Fruit fly (Drosophila melanogaster) whole organism: Measurements from ENCODE around the gene Hexo1.

ENCODE experiments used
- CG8478 ChIP-seq: fragments of >200 bp; optimal IDR thresholded peaks from 2 replicates; lab custom pipeline; 2018; ENCODE audit warnings: inconsistent platforms
- Dll ChIP-seq: fragments of >200 bp; optimal IDR thresholded peaks from 2 replicates; lab custom pipeline; 2017
- EcR ChIP-seq, 2 experiments: fragments of >200 bp; optimal IDR thresholded peaks; 2 replicates each; lab custom pipeline; 2017; ENCODE audit warnings: missing biosample characterization in 2 of 2, missing genetic modification characterization in 2 of 2, missing genetic modification reagents in 2 of 2
- pan ChIP-seq: fragments of >200 bp; optimal IDR thresholded peaks from 2 replicates; lab custom pipeline; 2017
- psq ChIP-seq: fragments of >200 bp; optimal IDR thresholded peaks from 2 replicates; lab custom pipeline; 2017
- usp ChIP-seq: fragments of >200 bp; optimal IDR thresholded peaks from 2 replicates; lab custom pipeline; 2017; ENCODE audit warnings: missing biosample characterization, missing genetic modification characterization, mixed read lengths

The Hexo1 gene

dm6 chr3L:4286784-4287183 lies 1.7 kb upstream of the Hexo1 start, which contains the start of gene TfIIEbeta:
TSS of gene TfIIEbeta (plus strand) at chr3L:4287038.
- TF ChIP-seq usp (GFP tag; lab: Kevin White, UChicago) (no peak), psq (lab: Kevin White, UChicago) (no peak), Dll (lab: Kevin White, UChicago) (no peak)

dm6 chr3L:4292120-4292697 lies 3.8 kb downstream of the Hexo1 start, which contains the start of the genes CG15012 and Fdx2:
TSS of gene CG15012 (minus strand) at chr3L:4292246.
TSS of gene Fdx2 (plus strand) at chr3L:4292482.
- TF ChIP-seq Dll (lab: Kevin White, UChicago) (no peak), psq (lab: Kevin White, UChicago) (no peak), usp (GFP tag; lab: Kevin White, UChicago) (no peak), CG8478 (no peak), pan (lab: Kevin White, UChicago) (no peak), EcR (GFP tag; optimal IDR thresholded peaks at IDR 0.05; lab: Kevin White, UChicago) (no peak)

- TF ChIP-seq usp (GFP tag; lab: Kevin White, UChicago) (no peak), EcR (GFP tag; optimal IDR thresholded peaks at IDR 0.05; lab: Kevin White, UChicago) (no peak), CG8478 (no peak), pan (lab: Kevin White, UChicago) (no peak), psq (lab: Kevin White, UChicago) (no peak), Dll (lab: Kevin White, UChicago) (no peak)
These were observed 4.9 kb downstream of the Hexo1 start for dm6 chr3L:4293304-4293703.

- TF ChIP-seq psq (lab: Kevin White, UChicago) (no peak), Dll (lab: Kevin White, UChicago) (no peak), pan (lab: Kevin White, UChicago) (no peak), EcR (GFP tag; optimal IDR thresholded peaks at IDR 0.05; lab: Kevin White, UChicago) (no peak), CG8478 (no peak)
These were observed 5.3 kb downstream of the Hexo1 start for dm6 chr3L:4293711-4294110.

dm6 chr3L:4296760-4297159 lies 8.3 kb downstream of the Hexo1 start:
- TF ChIP-seq Dll (lab: Kevin White, UChicago) (no peak), CG8478 (no peak), EcR (GFP tag; optimal IDR thresholded peaks at IDR 0.05; lab: Kevin White, UChicago) (no peak), psq (lab: Kevin White, UChicago) (no peak), pan (lab: Kevin White, UChicago) (no peak), usp (GFP tag; lab: Kevin White, UChicago) (no peak)

dm6 chr3L:4302088-4302487 lies 13.6 kb downstream of the Hexo1 start:
- no peak for TF ChIP-seq Dll (lab: Kevin White, UChicago)

dm6 chr3L:4304244-4304959 lies 16.0 kb downstream of the Hexo1 start:
- no peak for TF ChIP-seq EcR (GFP tag; optimal IDR thresholded peaks at IDR 0.05; lab: Kevin White, UChicago)
- TF ChIP-seq usp (GFP tag; lab: Kevin White, UChicago): no peak
- no peak for TF ChIP-seq psq (lab: Kevin White, UChicago)
- TF ChIP-seq pan (lab: Kevin White, UChicago): no peak
- TF ChIP-seq CG8478: no peak
- TF ChIP-seq Dll (lab: Kevin White, UChicago): no peak

dm6 chr3L:4307691-4308383 lies 19.4 kb downstream of the Hexo1 start, which contains the start of gene dyl:
TSS of gene dyl (minus strand) at chr3L:4307718.
- TF ChIP-seq pan (lab: Kevin White, UChicago): no peak
- TF ChIP-seq CG8478: no peak
- no peak for TF ChIP-seq psq (lab: Kevin White, UChicago)
- no peak for TF ChIP-seq EcR (GFP tag; optimal IDR thresholded peaks at IDR 0.05; lab: Kevin White, UChicago)
- no peak for TF ChIP-seq usp (GFP tag; lab: Kevin White, UChicago)
- no peak for TF ChIP-seq Dll (lab: Kevin White, UChicago)

- TF ChIP-seq pan (lab: Kevin White, UChicago) (no peak), CG8478 (no peak), EcR (GFP tag; optimal IDR thresholded peaks at IDR 0.05; lab: Kevin White, UChicago) (no peak), Dll (lab: Kevin White, UChicago) (no peak), usp (GFP tag; lab: Kevin White, UChicago) (no peak), psq (lab: Kevin White, UChicago) (no peak)
These were observed 22.2 kb downstream of the Hexo1 start for dm6 chr3L:4310604-4311003.

- TF ChIP-seq psq (lab: Kevin White, UChicago) (no peak), pan (lab: Kevin White, UChicago) (no peak), usp (GFP tag; lab: Kevin White, UChicago) (no peak), EcR (GFP tag; optimal IDR thresholded peaks at IDR 0.05; lab: Kevin White, UChicago) (no peak), Dll (lab: Kevin White, UChicago) (no peak), CG8478 (no peak)
These were observed 24.9 kb downstream of the Hexo1 start, which contains the start of gene Claspin for dm6 chr3L:4313299-4313698. TSS of gene Claspin (plus strand) at chr3L:4313483.

dm6 chr3L:4318677-4319580 lies 30.5 kb downstream of the Hexo1 start, which contains the start of gene PMP34:
TSS of gene PMP34 (plus strand) at chr3L:4318755.
- TF ChIP-seq Dll (lab: Kevin White, UChicago) (no peak), pan (lab: Kevin White, UChicago) (no peak), psq (lab: Kevin White, UChicago) (no peak), CG8478 (no peak), EcR (GFP tag; optimal IDR thresholded peaks at IDR 0.05; lab: Kevin White, UChicago) (no peak), usp (GFP tag; lab: Kevin White, UChicago) (no peak)
